Fruit fly (Drosophila melanogaster) whole organism, adult: ENCODE data around the gene Regnase-1.

Experiments
- CG12768 ChIP-seq: fragments of 200-800 bp; sonication (Bioruptor generic); optimal IDR thresholded peaks from 2 replicates; lab custom pipeline; 2017; ENCODE audit warnings: missing biosample characterization, missing genetic modification characterization, mild to moderate bottlenecking, moderate library complexity, missing genetic modification reagents
- CG14711 ChIP-seq: fragments of 200-800 bp; sonication (Bioruptor generic); optimal IDR thresholded peaks from 2 replicates; lab custom pipeline; 2018; ENCODE audit warnings: missing biosample characterization, mild to moderate bottlenecking, missing genetic modification characterization, moderate library complexity
- CG1620 ChIP-seq: fragments of 200-800 bp; sonication (Bioruptor generic); optimal IDR thresholded peaks from 2 replicates; lab custom pipeline; 2016; ENCODE audit warnings: missing biosample characterization, missing genetic modification characterization
- CG5204 ChIP-seq: fragments of 200-800 bp; sonication (Bioruptor generic); optimal IDR thresholded peaks from 2 replicates; lab custom pipeline; 2016; ENCODE audit warnings: missing biosample characterization, missing genetic modification characterization
- CG7045 ChIP-seq: fragments of 200-800 bp; sonication (Bioruptor generic); optimal IDR thresholded peaks from 2 replicates; lab custom pipeline; 2017; ENCODE audit warnings: missing biosample characterization, mild to moderate bottlenecking, missing genetic modification characterization
- Mnt ChIP-seq: fragments of 200-800 bp; sonication (Bioruptor generic); optimal IDR thresholded peaks from 2 replicates; lab custom pipeline; 2016; ENCODE audit warnings: missing biosample characterization, mild to moderate bottlenecking, missing genetic modification characterization
- bab1 ChIP-seq: fragments of 200-800 bp; sonication (Bioruptor generic); optimal IDR thresholded peaks from 3 replicates; lab custom pipeline; 2019; ENCODE audit warnings: missing biosample characterization, mild to moderate bottlenecking, missing genetic modification characterization, moderate library complexity
- cnc ChIP-seq, 2 experiments: fragments of >200 bp; optimal IDR thresholded peaks; 2 replicates each; lab custom pipeline; 2017
- kay ChIP-seq: fragments of 200-800 bp; sonication (Bioruptor generic); peaks from one replicate; lab custom pipeline; 2016; ENCODE audit warnings: missing biosample characterization, missing genetic modification characterization, borderline replicate concordance
- ovo ChIP-seq: fragments of 200-800 bp; sonication (Bioruptor generic); optimal IDR thresholded peaks from 2 replicates; lab custom pipeline; 2016; ENCODE audit warnings: missing biosample characterization, missing genetic modification characterization

DNA sequence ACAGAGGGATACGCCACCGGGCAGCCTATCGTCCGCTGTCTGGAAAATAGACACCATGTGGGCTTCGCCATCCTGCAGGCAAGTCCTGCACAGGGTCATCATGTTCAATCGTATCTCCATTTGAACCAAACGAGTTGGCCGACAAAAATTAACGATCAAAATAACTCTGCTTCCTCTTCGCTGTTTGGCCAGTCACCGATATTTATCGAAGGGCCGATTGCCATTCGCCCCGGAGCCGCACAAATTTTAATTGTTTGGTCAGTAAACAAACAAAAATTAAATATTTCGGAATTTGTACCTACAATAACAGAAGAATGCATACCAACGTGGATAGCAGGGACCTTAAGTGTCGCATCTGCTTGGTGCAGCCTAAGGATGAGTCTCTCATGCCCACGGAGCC lies 8.0 kb downstream of the Regnase-1 start, which contains the start of the genes CG4424 and CG4854:
- TF ChIP-seq CG5204 (no peak), ovo (GFP tag; lab: Kevin White, UChicago) (no peak), kay (no peak), CG1620 (no peak), CG14711 (tag; lab: Kevin White, UChicago) (no peak), CG7045 (GFP tag; lab: Kevin White, UChicago) (no peak), cnc (optimal IDR thresholded peaks at IDR 0.05; lab: Kevin White, UChicago) (no peak), CG12768 (GFP tag; lab: Kevin White, UChicago) (no peak), Mnt (GFP tag; lab: Kevin White, UChicago) (no peak), bab1 (GFP tag; lab: Kevin White, UChicago) (no peak)
